Fruit fly (Drosophila melanogaster) whole organism, prepupa: Measurements from ENCODE around the gene Tcs3.

ENCODE experiments used
- Blimp-1 ChIP-seq: fragments of 200-800 bp; sonication (Bioruptor generic); optimal IDR thresholded peaks from 3 replicates; lab custom pipeline; 2017; ENCODE audit warnings: missing biosample characterization, missing genetic modification characterization, mild to moderate bottlenecking, moderate library complexity, missing genetic modification reagents
- CG11902 ChIP-seq: fragments of 200-800 bp; sonication (Bioruptor generic); optimal IDR thresholded peaks from 3 replicates; lab custom pipeline; 2016; ENCODE audit warnings: missing biosample characterization, missing genetic modification characterization
- CG16779 ChIP-seq: fragments of 200-800 bp; sonication (Bioruptor generic); optimal IDR thresholded peaks from 3 replicates; lab custom pipeline; 2017; ENCODE audit warnings: missing biosample characterization, mild to moderate bottlenecking, missing genetic modification characterization
- CG3032 ChIP-seq: fragments of 200-800 bp; optimal IDR thresholded peaks from 2 replicates; lab custom pipeline; 2019; ENCODE audit warnings: missing biosample characterization, mild to moderate bottlenecking, missing genetic modification characterization, moderate library complexity
- CG31627 ChIP-seq: fragments of 200-800 bp; sonication (Bioruptor generic); optimal IDR thresholded peaks from 3 replicates; lab custom pipeline; 2016; ENCODE audit warnings: missing biosample characterization, missing genetic modification characterization
- CG32006 ChIP-seq: fragments of 200-800 bp; sonication (Bioruptor generic); optimal IDR thresholded peaks from 3 replicates; lab custom pipeline; 2017; ENCODE audit warnings: missing biosample characterization, mild to moderate bottlenecking, missing genetic modification characterization
- CG34406 ChIP-seq: fragments of 200-800 bp; sonication (Bioruptor generic); optimal IDR thresholded peaks from 3 replicates; lab custom pipeline; 2016; ENCODE audit warnings: missing biosample characterization, missing genetic modification characterization
- CG4318 ChIP-seq: fragments of 200-800 bp; sonication (Bioruptor generic); optimal IDR thresholded peaks from 3 replicates; lab custom pipeline; 2017; ENCODE audit warnings: missing biosample characterization, mild to moderate bottlenecking, missing genetic modification characterization
- CG6163 ChIP-seq: fragments of 200-800 bp; sonication (Bioruptor generic); IDR thresholded peaks from 3 replicates; pipeline ENCODE4 v1.3.6; 2022; ENCODE audit warnings: missing biosample characterization, missing genetic modification characterization
- CG6276 ChIP-seq: fragments of 200-800 bp; sonication (Bioruptor generic); optimal IDR thresholded peaks from 2 replicates; lab custom pipeline; 2017; ENCODE audit warnings: missing biosample characterization, mild to moderate bottlenecking, missing genetic modification characterization
- CG6792 ChIP-seq: fragments of 200-800 bp; sonication (Bioruptor generic); optimal IDR thresholded peaks from 3 replicates; lab custom pipeline; 2016; ENCODE audit warnings: missing biosample characterization, missing genetic modification characterization
- CG6808 ChIP-seq: fragments of 200-800 bp; sonication (Bioruptor generic); optimal IDR thresholded peaks from 3 replicates; lab custom pipeline; 2017; ENCODE audit warnings: missing biosample characterization, missing genetic modification characterization, mild to moderate bottlenecking, moderate library complexity, missing genetic modification reagents
- CG9139 ChIP-seq: fragments of 200-800 bp; sonication (Bioruptor generic); optimal IDR thresholded peaks from 3 replicates; lab custom pipeline; 2017; ENCODE audit warnings: missing biosample characterization, mild to moderate bottlenecking, missing genetic modification characterization
- Eip78C ChIP-seq: fragments of 200-800 bp; sonication (Bioruptor generic); peaks from one replicate; lab custom pipeline; 2016; ENCODE audit warnings: missing biosample characterization, missing genetic modification characterization
- Eip93F ChIP-seq: fragments of 200-800 bp; sonication (Bioruptor generic); optimal IDR thresholded peaks from 2 replicates; lab custom pipeline; 2016; ENCODE audit warnings: missing biosample characterization, mild to moderate bottlenecking, missing genetic modification characterization
- Hr39 ChIP-seq: fragments of 200-800 bp; sonication (Bioruptor generic); optimal IDR thresholded peaks from 2 replicates; lab custom pipeline; 2016; ENCODE audit warnings: missing biosample characterization, missing genetic modification characterization
- Lpt ChIP-seq: fragments of 200-800 bp; sonication (Bioruptor generic); optimal IDR thresholded peaks from 3 replicates; lab custom pipeline; 2016; ENCODE audit warnings: missing biosample characterization, missing genetic modification characterization
- Sox14 ChIP-seq: fragments of 200-800 bp; sonication (Bioruptor generic); optimal IDR thresholded peaks from 3 replicates; lab custom pipeline; 2016; ENCODE audit warnings: missing biosample characterization, missing genetic modification characterization
- Sox15 ChIP-seq: fragments of 200-800 bp; sonication (Bioruptor generic); optimal IDR thresholded peaks from 3 replicates; lab custom pipeline; 2016; ENCODE audit warnings: missing biosample characterization, missing genetic modification characterization
- acj6 ChIP-seq: fragments of 200-800 bp; sonication (Bioruptor generic); optimal IDR thresholded peaks from 3 replicates; lab custom pipeline; 2016; ENCODE audit warnings: missing biosample characterization, missing genetic modification characterization
- cyc ChIP-seq: fragments of 200-800 bp; sonication (Bioruptor generic); optimal IDR thresholded peaks from 3 replicates; lab custom pipeline; 2016; ENCODE audit warnings: missing biosample characterization, missing genetic modification characterization
- dsx ChIP-seq: fragments of 200-800 bp; optimal IDR thresholded peaks from 3 replicates; lab custom pipeline; 2019; ENCODE audit warnings: missing biosample characterization, mild to moderate bottlenecking, missing genetic modification characterization, moderate library complexity; ENCODE audit not compliant: poor library complexity, severe bottlenecking
- eg ChIP-seq: fragments of 200-800 bp; sonication (Bioruptor generic); IDR thresholded peaks from 3 replicates; pipeline ENCODE4 v1.3.6; 2022; ENCODE audit warnings: missing biosample characterization, missing genetic modification characterization
- esn ChIP-seq: fragments of 200-800 bp; sonication (Bioruptor generic); optimal IDR thresholded peaks from 2 replicates; lab custom pipeline; 2016; ENCODE audit warnings: missing biosample characterization, mild to moderate bottlenecking, missing genetic modification characterization, moderate library complexity
- fd59A ChIP-seq: fragments of 200-800 bp; sonication (Bioruptor generic); optimal IDR thresholded peaks from 2 replicates; lab custom pipeline; 2017; ENCODE audit warnings: missing biosample characterization, mild to moderate bottlenecking, missing genetic modification characterization, missing genetic modification reagents
- fd85E ChIP-seq: fragments of 200-800 bp; sonication (Bioruptor generic); optimal IDR thresholded peaks from 3 replicates; lab custom pipeline; 2016; ENCODE audit warnings: missing biosample characterization, missing genetic modification characterization
- fkh ChIP-seq: fragments of 200-800 bp; sonication (Bioruptor generic); optimal IDR thresholded peaks from 3 replicates; lab custom pipeline; 2017; ENCODE audit warnings: missing biosample characterization, mild to moderate bottlenecking, missing genetic modification characterization, moderate library complexity
- lz ChIP-seq: fragments of 200-800 bp; sonication (Bioruptor generic); optimal IDR thresholded peaks from 3 replicates; lab custom pipeline; 2016; ENCODE audit warnings: missing biosample characterization, missing genetic modification characterization
- svp ChIP-seq: fragments of 200-800 bp; sonication (Bioruptor generic); peaks from one replicate; lab custom pipeline; 2016; ENCODE audit warnings: missing biosample characterization, missing genetic modification characterization
- topi ChIP-seq: fragments of 200-800 bp; sonication (Bioruptor generic); optimal IDR thresholded peaks from 3 replicates; lab custom pipeline; 2016; ENCODE audit warnings: missing biosample characterization, missing genetic modification characterization
- vri ChIP-seq: fragments of 200-800 bp; sonication (Bioruptor generic); optimal IDR thresholded peaks from 3 replicates; lab custom pipeline; 2016; ENCODE audit warnings: missing biosample characterization, mild to moderate bottlenecking, missing genetic modification characterization

Tcs3 gene

dm6 chr3L:16377768-16378764, 26.3 kb downstream of the Tcs3 start, which contains the start of gene roq:
Gene roq, minus strand, starts transcription at chr3L:16378566.
- TF ChIP-seq esn (GFP tag; lab: Kevin White, UChicago) (peak; percentile 4), Blimp-1 (peak; percentile 89), Hr39 (GFP tag; lab: Kevin White, UChicago) (no peak), Sox15 (no peak), lz (GFP tag; lab: Kevin White, UChicago) (peak; percentile 1), Eip78C (peak; percentile 79), Sox14 (GFP tag; lab: Kevin White, UChicago) (peak; percentile 76), CG11902 (GFP tag; lab: Kevin White, UChicago) (no peak), cyc (GFP tag; lab: Kevin White, UChicago) (no peak), eg (GFP tag; lab: Robert Waterston, UW) (no peak), CG6792 (GFP tag; lab: Kevin White, UChicago) (no peak), Lpt (GFP tag; lab: Kevin White, UChicago) (peak; percentile 9), CG16779 (no peak), CG3032 (peak; percentile 10), Eip93F (GFP tag; lab: Kevin White, UChicago) (peak; percentile 51), fd85E (no peak), fd59A (GFP tag; lab: Kevin White, UChicago) (no peak), CG6276 (GFP tag; lab: Kevin White, UChicago) (no peak), CG4318 (GFP tag; lab: Kevin White, UChicago) (no peak)

dm6 chr3L:16380770-16381169, 29.0 kb downstream of the Tcs3 start:
- TF ChIP-seq CG9139 (no peak), esn (GFP tag; lab: Kevin White, UChicago) (no peak)

- no peak for TF ChIP-seq CG4318 (GFP tag; lab: Kevin White, UChicago)
- TF ChIP-seq topi (GFP tag; lab: Kevin White, UChicago), result no peak
- TF ChIP-seq CG6808 (GFP tag; lab: Kevin White, UChicago), result no peak
- TF ChIP-seq fkh (GFP tag; lab: Kevin White, UChicago), result peak; percentile 44
- no peak for TF ChIP-seq CG34406 (GFP tag; lab: Kevin White, UChicago)
- no peak for TF ChIP-seq CG6163 (GFP tag; lab: Robert Waterston, UW)
- TF ChIP-seq CG32006 (GFP tag; lab: Kevin White, UChicago), result no peak
- no peak for TF ChIP-seq CG31627 (GFP tag; lab: Kevin White, UChicago)
- TF ChIP-seq svp (GFP tag; lab: Kevin White, UChicago), result peak; percentile 18
- no peak for TF ChIP-seq dsx (GFP tag; lab: Kevin White, UChicago)
- TF ChIP-seq acj6 (GFP tag; lab: Kevin White, UChicago), result no peak
These were observed 29.5 kb downstream of the Tcs3 start, which contains the start of gene Agpat4 for dm6 chr3L:16381184-16381797. Gene Agpat4, minus strand, starts transcription at chr3L:16381570.

- TF ChIP-seq CG6276 (GFP tag; lab: Kevin White, UChicago) (no peak), vri (peak; percentile 92), Blimp-1 (no peak), topi (GFP tag; lab: Kevin White, UChicago) (no peak), CG4318 (GFP tag; lab: Kevin White, UChicago) (no peak)
These were observed 31.3 kb downstream of the Tcs3 start for dm6 chr3L:16383056-16383455.
